Fruit fly (Drosophila melanogaster): ENCODE data around the gene CG43220.
A peak's percentile ranks its signal among the peaks of the same experiment; 100 is the strongest.

CG43220 gene

dm6 chr2L:17484174-17484573 lies 2.2 kb upstream of the CG43220 start, which contains the start of the genes GCS2beta and CG5131 (continued):
- TF ChIP-seq CG10669 (GFP tag; optimal IDR thresholded peaks at IDR 0.05) (peak; percentile 81), pdm3 (GFP tag; optimal IDR thresholded peaks at IDR 0.05) (peak; percentile 96), CG8119 (GFP tag; IDR thresholded peaks at IDR 0.05) (peak; percentile 87), CG11902 (GFP tag; optimal IDR thresholded peaks at IDR 0.05) (peak; percentile 95), CG3919 (GFP tag; optimal IDR thresholded peaks at IDR 0.05) (peak; percentile 94), dsx (GFP tag; optimal IDR thresholded peaks at IDR 0.05; ENCODE audit: poor library complexity, severe bottlenecking) (peak; percentile 61), CG6792 (GFP tag; optimal IDR thresholded peaks at IDR 0.05) (peak; percentile 85), net (GFP tag; optimal IDR thresholded peaks at IDR 0.05) (peak; percentile 92), Eip93F (GFP tag; optimal IDR thresholded peaks at IDR 0.05) (no peak), Hr39 (GFP tag; optimal IDR thresholded peaks at IDR 0.05) (peak; percentile 97), CG16779 (tag; optimal IDR thresholded peaks at IDR 0.05) (peak; percentile 52), esn (GFP tag; optimal IDR thresholded peaks at IDR 0.05) (peak; percentile 93), svp (GFP tag) (peak; percentile 97), CG31627 (GFP tag; optimal IDR thresholded peaks at IDR 0.05) (peak; percentile 97)

- TF ChIP-seq CG31627 (GFP tag; optimal IDR thresholded peaks at IDR 0.05) = no peak
- no peak for TF ChIP-seq CG6276 (GFP tag; optimal IDR thresholded peaks at IDR 0.05)
- no peak for TF ChIP-seq pdm3 (GFP tag; optimal IDR thresholded peaks at IDR 0.05)
- TF ChIP-seq achi (GFP tag; optimal IDR thresholded peaks at IDR 0.05) = no peak
- no peak for TF ChIP-seq CG16779 (tag; optimal IDR thresholded peaks at IDR 0.05)
- no peak for TF ChIP-seq Ets21C (GFP tag; optimal IDR thresholded peaks at IDR 0.05)
- no peak for TF ChIP-seq Sox14 (GFP tag; optimal IDR thresholded peaks at IDR 0.05)
- TF ChIP-seq CG34406 (GFP tag; optimal IDR thresholded peaks at IDR 0.05) = no peak
- no peak for TF ChIP-seq Hr38 (GFP tag; optimal IDR thresholded peaks at IDR 0.05)
- no peak for TF ChIP-seq Met (GFP tag; optimal IDR thresholded peaks at IDR 0.05)
- no peak for TF ChIP-seq CG10669 (GFP tag; optimal IDR thresholded peaks at IDR 0.05)
- TF ChIP-seq CG6854 (GFP tag; optimal IDR thresholded peaks at IDR 0.05) = no peak
- TF ChIP-seq ss (GFP tag; optimal IDR thresholded peaks at IDR 0.05) = no peak
- TF ChIP-seq Hr39 (GFP tag; optimal IDR thresholded peaks at IDR 0.05) = no peak
- TF ChIP-seq dsx (GFP tag; optimal IDR thresholded peaks at IDR 0.05; ENCODE audit: poor library complexity, severe bottlenecking) = no peak
These were observed 907 bp upstream of the CG43220 start, which contains the start of the genes CG43221 and CG43645 for dm6 chr2L:17485457-17485856. Gene CG43221, plus strand, starts transcription at chr2L:17485757. Gene CG43645, plus strand, starts transcription at chr2L:17485757.

dm6 chr2L:17492680-17493079 lies 6.3 kb downstream of the CG43220 start:
- TF ChIP-seq CG8119 (GFP tag; IDR thresholded peaks at IDR 0.05) (peak; percentile 65), CG32006 (GFP tag; optimal IDR thresholded peaks at IDR 0.05) (peak; percentile 89), CG15336 (GFP tag; IDR thresholded peaks at IDR 0.05) (peak; percentile 49; the same call in 1 of the 2 replicates), CG16779 (tag; optimal IDR thresholded peaks at IDR 0.05) (no peak), acj6 (GFP tag; optimal IDR thresholded peaks at IDR 0.05) (peak; percentile 16), CG6276 (GFP tag; optimal IDR thresholded peaks at IDR 0.05) (no peak)

- no peak for TF ChIP-seq Blimp-1 (GFP tag; optimal IDR thresholded peaks at IDR 0.05)
- TF ChIP-seq cyc (GFP tag; optimal IDR thresholded peaks at IDR 0.05) = no peak
- no peak for TF ChIP-seq CG10631 (GFP tag; optimal IDR thresholded peaks at IDR 0.05)
These were observed 9.4 kb downstream of the CG43220 start for dm6 chr2L:17495759-17496158.

- TF ChIP-seq CG8119 (GFP tag; IDR thresholded peaks at IDR 0.05) = no peak
- no peak for TF ChIP-seq fd59A (GFP tag; optimal IDR thresholded peaks at IDR 0.05)
- TF ChIP-seq CG7368 (GFP tag; optimal IDR thresholded peaks at IDR 0.05) = no peak
- TF ChIP-seq achi (GFP tag; optimal IDR thresholded peaks at IDR 0.05) = no peak
- TF ChIP-seq CG10669 (GFP tag; optimal IDR thresholded peaks at IDR 0.05) = no peak
- peak; percentile 9 for TF ChIP-seq net (GFP tag; optimal IDR thresholded peaks at IDR 0.05)
- TF ChIP-seq CG31627 (GFP tag; optimal IDR thresholded peaks at IDR 0.05) = peak; percentile 9
- TF ChIP-seq acj6 (GFP tag; optimal IDR thresholded peaks at IDR 0.05) = no peak
- peak; percentile 20 for TF ChIP-seq Eip78C (GFP tag)
- no peak for TF ChIP-seq CG10631 (GFP tag; optimal IDR thresholded peaks at IDR 0.05)
- peak; percentile 41 for TF ChIP-seq CG32006 (GFP tag; optimal IDR thresholded peaks at IDR 0.05)
- no peak for TF ChIP-seq CG9139 (GFP tag; optimal IDR thresholded peaks at IDR 0.05)
- no peak for TF ChIP-seq CG34406 (GFP tag; optimal IDR thresholded peaks at IDR 0.05)
- TF ChIP-seq CG11762 (GFP tag; optimal IDR thresholded peaks at IDR 0.05; ENCODE audit: insufficient read depth) = no peak
- no peak for TF ChIP-seq Hr4 (GFP tag; optimal IDR thresholded peaks at IDR 0.05)
- no peak for TF ChIP-seq Smox (GFP tag; optimal IDR thresholded peaks at IDR 0.05)
- no peak for TF ChIP-seq Blimp-1 (GFP tag; optimal IDR thresholded peaks at IDR 0.05)
- TF ChIP-seq CG1621 (tag; optimal IDR thresholded peaks at IDR 0.05) = no peak
- TF ChIP-seq Met (GFP tag; optimal IDR thresholded peaks at IDR 0.05) = peak; percentile 25
- peak; percentile 26 for TF ChIP-seq Hr39 (GFP tag; optimal IDR thresholded peaks at IDR 0.05)
- no peak for TF ChIP-seq CG6163 (GFP tag; IDR thresholded peaks at IDR 0.05)
- no peak for TF ChIP-seq OdsH (GFP tag; optimal IDR thresholded peaks at IDR 0.05)
- peak; percentile 7 for TF ChIP-seq Sox14 (GFP tag; optimal IDR thresholded peaks at IDR 0.05)
These were observed 10.7 kb downstream of the CG43220 start, which contains the start of gene qua for dm6 chr2L:17497108-17497507. Gene qua, minus strand, starts transcription at chr2L:17497208.

All from whole organism, prepupa.